Fruit fly (Drosophila melanogaster) whole organism, pupa: ENCODE results near the gene CG34331.
"Not testable (repeated sequence)": the region's sequence is repeated elsewhere in the genome, so short reads cannot be mapped to it uniquely, and the experiment has no call there.

ENCODE experiments used
- CG34367 ChIP-seq: fragments of 200-800 bp; sonication (Bioruptor generic); optimal IDR thresholded peaks from 2 replicates; lab custom pipeline; 2018; ENCODE audit warnings: missing biosample characterization, mild to moderate bottlenecking, missing genetic modification characterization
- CG8301 ChIP-seq: fragments of 200-800 bp; sonication (Bioruptor generic); optimal IDR thresholded peaks from 2 replicates; lab custom pipeline; 2018; ENCODE audit warnings: missing biosample characterization, mild to moderate bottlenecking, missing genetic modification characterization
- CG9948 ChIP-seq: fragments of 200-800 bp; sonication (Bioruptor generic); optimal IDR thresholded peaks from 2 replicates; lab custom pipeline; 2018; ENCODE audit warnings: missing biosample characterization, mild to moderate bottlenecking, missing genetic modification characterization, moderate library complexity
- D1 ChIP-seq: fragments of 200-800 bp; sonication (Bioruptor generic); optimal IDR thresholded peaks from 2 replicates; lab custom pipeline; 2018; ENCODE audit warnings: missing biosample characterization, mild to moderate bottlenecking, missing genetic modification characterization, moderate library complexity
- EcR ChIP-seq: fragments of 200-800 bp; sonication (Bioruptor generic); optimal IDR thresholded peaks from 3 replicates; lab custom pipeline; 2019; ENCODE audit warnings: missing biosample characterization, missing genetic modification characterization, mild to moderate bottlenecking, moderate library complexity, missing genetic modification reagents
- Pif1A ChIP-seq: fragments of 200-800 bp; sonication (Bioruptor generic); optimal IDR thresholded peaks from 3 replicates; lab custom pipeline; 2016; ENCODE audit warnings: missing biosample characterization, missing genetic modification characterization
- Pif1B ChIP-seq: fragments of 200-800 bp; sonication (Bioruptor generic); optimal IDR thresholded peaks from 3 replicates; lab custom pipeline; 2016; ENCODE audit warnings: missing biosample characterization, missing genetic modification characterization
- Snoo ChIP-seq: fragments of 200-800 bp; sonication (Bioruptor generic); optimal IDR thresholded peaks from 3 replicates; lab custom pipeline; 2017; ENCODE audit warnings: missing biosample characterization, mild to moderate bottlenecking, missing genetic modification characterization, inconsistent platforms

- TF ChIP-seq EcR (GFP tag; lab: Kevin White, UChicago); Snoo; CG9948 (tag; lab: Kevin White, UChicago); Pif1B (GFP tag; lab: Kevin White, UChicago); CG34367; CG8301 (tag; lab: Kevin White, UChicago); D1; Pif1A (GFP tag; lab: Kevin White, UChicago): not testable (repeated sequence)
Observed at dm6 chrX:20143088-20143487, 20.8 kb downstream of the CG34331 start, which contains the start of gene Or19a.
